Fruit fly (Drosophila melanogaster) whole organism, prepupa: ENCODE data around the gene salt.

Experiments
- CG10669 ChIP-seq: fragments of 200-800 bp; sonication (Bioruptor generic); optimal IDR thresholded peaks from 3 replicates; lab custom pipeline; 2018; ENCODE audit warnings: missing biosample characterization, mild to moderate bottlenecking, missing genetic modification characterization, moderate library complexity
- CG1621 ChIP-seq: fragments of 200-800 bp; sonication (Bioruptor generic); optimal IDR thresholded peaks from 3 replicates; lab custom pipeline; 2018; ENCODE audit warnings: missing biosample characterization, mild to moderate bottlenecking, missing genetic modification characterization
- CG34406 ChIP-seq: fragments of 200-800 bp; sonication (Bioruptor generic); optimal IDR thresholded peaks from 3 replicates; lab custom pipeline; 2016; ENCODE audit warnings: missing biosample characterization, missing genetic modification characterization
- CG6163 ChIP-seq: fragments of 200-800 bp; sonication (Bioruptor generic); IDR thresholded peaks from 3 replicates; pipeline ENCODE4 v1.3.6; 2022; ENCODE audit warnings: missing biosample characterization, missing genetic modification characterization
- CG6808 ChIP-seq: fragments of 200-800 bp; sonication (Bioruptor generic); optimal IDR thresholded peaks from 3 replicates; lab custom pipeline; 2017; ENCODE audit warnings: missing biosample characterization, missing genetic modification characterization, mild to moderate bottlenecking, moderate library complexity, missing genetic modification reagents
- CG6854 ChIP-seq: fragments of 200-800 bp; sonication (Bioruptor generic); optimal IDR thresholded peaks from 2 replicates; lab custom pipeline; 2017; ENCODE audit warnings: missing biosample characterization, mild to moderate bottlenecking, missing genetic modification characterization
- CG8319 ChIP-seq: fragments of 200-800 bp; sonication (Bioruptor generic); optimal IDR thresholded peaks from 3 replicates; lab custom pipeline; 2016; ENCODE audit warnings: missing biosample characterization, missing genetic modification characterization
- Eip75B ChIP-seq: fragments of 200-800 bp; sonication (Bioruptor generic); optimal IDR thresholded peaks from 3 replicates; lab custom pipeline; 2016; ENCODE audit warnings: missing biosample characterization, missing genetic modification characterization
- Eip78C ChIP-seq: fragments of 200-800 bp; sonication (Bioruptor generic); peaks from one replicate; lab custom pipeline; 2016; ENCODE audit warnings: missing biosample characterization, missing genetic modification characterization
- Hr4 ChIP-seq: fragments of 200-800 bp; sonication (Bioruptor generic); optimal IDR thresholded peaks from 3 replicates; lab custom pipeline; 2016; ENCODE audit warnings: missing biosample characterization, missing genetic modification characterization
- Lpt ChIP-seq: fragments of 200-800 bp; sonication (Bioruptor generic); optimal IDR thresholded peaks from 3 replicates; lab custom pipeline; 2016; ENCODE audit warnings: missing biosample characterization, missing genetic modification characterization
- Smox ChIP-seq: fragments of 200-800 bp; sonication (Bioruptor generic); optimal IDR thresholded peaks from 3 replicates; lab custom pipeline; 2016; ENCODE audit warnings: missing biosample characterization, missing genetic modification characterization
- acj6 ChIP-seq: fragments of 200-800 bp; sonication (Bioruptor generic); optimal IDR thresholded peaks from 3 replicates; lab custom pipeline; 2016; ENCODE audit warnings: missing biosample characterization, missing genetic modification characterization
- dsx ChIP-seq: fragments of 200-800 bp; optimal IDR thresholded peaks from 3 replicates; lab custom pipeline; 2019; ENCODE audit warnings: missing biosample characterization, mild to moderate bottlenecking, missing genetic modification characterization, moderate library complexity; ENCODE audit not compliant: poor library complexity, severe bottlenecking
- fkh ChIP-seq: fragments of 200-800 bp; sonication (Bioruptor generic); optimal IDR thresholded peaks from 3 replicates; lab custom pipeline; 2017; ENCODE audit warnings: missing biosample characterization, mild to moderate bottlenecking, missing genetic modification characterization, moderate library complexity
- net ChIP-seq: fragments of 200-800 bp; sonication (Bioruptor generic); optimal IDR thresholded peaks from 3 replicates; lab custom pipeline; 2016; ENCODE audit warnings: missing biosample characterization, missing genetic modification characterization
- ss ChIP-seq, 2 experiments: fragments of 200-800 bp; sonication (Bioruptor generic); optimal IDR thresholded peaks; 2 replicates in 1 of 2; 3 replicates in 1 of 2; lab custom pipeline; 2017 to 2018; ENCODE audit warnings: mild to moderate bottlenecking in 2 of 2, missing biosample characterization in 2 of 2, missing genetic modification characterization in 2 of 2, moderate library complexity in 1 of 2
- svp ChIP-seq: fragments of 200-800 bp; sonication (Bioruptor generic); peaks from one replicate; lab custom pipeline; 2016; ENCODE audit warnings: missing biosample characterization, missing genetic modification characterization
- vri ChIP-seq: fragments of 200-800 bp; sonication (Bioruptor generic); optimal IDR thresholded peaks from 3 replicates; lab custom pipeline; 2016; ENCODE audit warnings: missing biosample characterization, mild to moderate bottlenecking, missing genetic modification characterization

The salt gene

dm6 chr3R:31701934-31702333 is 52.6 kb downstream of the salt start:
- TF ChIP-seq CG8319 (GFP tag; lab: Kevin White, UChicago) (no peak), net (GFP tag; lab: Kevin White, UChicago) (peak; percentile 11), CG10669 (no peak), dsx (GFP tag; lab: Kevin White, UChicago) (peak; percentile 56), vri (GFP tag; lab: Kevin White, UChicago) (peak; percentile 39), Smox (GFP tag; lab: Kevin White, UChicago) (no peak), Eip78C (peak; percentile 66), svp (GFP tag; lab: Kevin White, UChicago) (peak; percentile 2), Lpt (no peak), CG1621 (tag; lab: Kevin White, UChicago) (peak; percentile 44), Hr4 (no peak), fkh (GFP tag; lab: Kevin White, UChicago) (no peak), ss (GFP tag; optimal IDR thresholded peaks at IDR 0.05; lab: Kevin White, UChicago) (peak; percentile 40 to 53), CG6808 (GFP tag; lab: Kevin White, UChicago) (peak; percentile 8), CG6163 (0 out of 3 replicates have a peak, but pooled peaks have one; percentile 8), CG34406 (GFP tag; lab: Kevin White, UChicago) (no peak), CG6854 (GFP tag; lab: Kevin White, UChicago) (peak; percentile 50), Eip75B (GFP tag; lab: Kevin White, UChicago) (no peak), acj6 (GFP tag; lab: Kevin White, UChicago) (no peak)
